Worm (Caenorhabditis elegans): ENCODE data around the gene tbx-2.

Gene tbx-2

ce11 chrIII:5169699-5170098 is 33.6 kb upstream of the tbx-2 start, which contains the start of gene ulp-1:
Gene ulp-1, minus strand, starts transcription at chrIII:5169799.
- no peak for TF ChIP-seq flt-1 (GFP tag; IDR thresholded peaks at IDR 0.05)
- no peak for TF ChIP-seq ref-1 (GFP tag; conservative IDR thresholded peaks at IDR 0.05)
- no peak for TF ChIP-seq ztf-23 (GFP tag; IDR thresholded peaks at IDR 0.05)
- no peak for TF ChIP-seq med-1 (GFP tag; optimal IDR thresholded peaks at IDR 0.05; ENCODE audit: insufficient read depth)
- no peak for TF ChIP-seq tab-1 (GFP tag; IDR thresholded peaks at IDR 0.05)
- TF ChIP-seq klf-2 (GFP tag; conservative IDR thresholded peaks at IDR 0.05): no peak
- no peak for TF ChIP-seq cog-1 (tag; optimal IDR thresholded peaks at IDR 0.05)
- TF ChIP-seq T22C8.4 (GFP tag; IDR thresholded peaks at IDR 0.05): no peak
- TF ChIP-seq ztf-29 (GFP tag; IDR thresholded peaks at IDR 0.05): no peak

ce11 chrIII:5165745-5166144 is 29.6 kb upstream of the tbx-2 start:
- TF ChIP-seq ztf-29 (GFP tag; IDR thresholded peaks at IDR 0.05): no peak
- TF ChIP-seq cog-1 (tag; optimal IDR thresholded peaks at IDR 0.05): no peak
- no peak for TF ChIP-seq klf-2 (GFP tag; conservative IDR thresholded peaks at IDR 0.05)
- no peak for TF ChIP-seq T22C8.4 (GFP tag; IDR thresholded peaks at IDR 0.05)
- TF ChIP-seq med-1 (GFP tag; optimal IDR thresholded peaks at IDR 0.05; ENCODE audit: insufficient read depth): no peak
- no peak for TF ChIP-seq tab-1 (GFP tag; IDR thresholded peaks at IDR 0.05)
- TF ChIP-seq ref-1 (GFP tag; conservative IDR thresholded peaks at IDR 0.05): no peak
- no peak for TF ChIP-seq flt-1 (GFP tag; IDR thresholded peaks at IDR 0.05)
- TF ChIP-seq ztf-23 (GFP tag; IDR thresholded peaks at IDR 0.05): no peak

DNA sequence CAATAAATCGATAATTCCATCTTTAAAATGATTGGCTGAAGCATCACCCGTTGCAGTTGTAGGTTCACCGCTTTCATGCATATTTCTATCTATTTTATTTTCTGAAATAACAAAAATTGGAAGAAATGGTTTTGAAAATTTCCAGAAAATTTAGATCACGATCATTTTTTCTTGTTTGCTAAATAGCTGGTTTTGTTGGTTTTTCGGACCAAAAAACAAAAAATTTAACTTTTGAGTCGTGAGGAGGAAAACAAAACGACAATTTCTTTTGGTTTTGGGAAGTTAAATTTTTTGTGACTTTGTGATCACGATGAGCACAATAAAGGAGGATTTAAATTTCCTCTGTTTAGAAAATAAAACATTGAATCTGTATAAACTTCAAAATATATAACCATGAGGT is 29.1 kb upstream of the tbx-2 start, which contains the start of gene T10F2.2:
TSS of gene T10F2.2 (minus strand) at position 101 of the 400 bp plus-strand sequence.
- TF ChIP-seq tab-1 (GFP tag; IDR thresholded peaks at IDR 0.05) (no peak), cog-1 (tag; optimal IDR thresholded peaks at IDR 0.05) (no peak), klf-2 (GFP tag; conservative IDR thresholded peaks at IDR 0.05) (no peak), ztf-29 (GFP tag; IDR thresholded peaks at IDR 0.05) (no peak), ztf-23 (GFP tag; IDR thresholded peaks at IDR 0.05) (no peak), T22C8.4 (GFP tag; IDR thresholded peaks at IDR 0.05) (no peak)

- TF ChIP-seq tab-1 (GFP tag; IDR thresholded peaks at IDR 0.05) (no peak), ref-1 (GFP tag; conservative IDR thresholded peaks at IDR 0.05) (no peak), cog-1 (tag; optimal IDR thresholded peaks at IDR 0.05) (no peak), flt-1 (GFP tag; IDR thresholded peaks at IDR 0.05) (no peak), T22C8.4 (GFP tag; IDR thresholded peaks at IDR 0.05) (no peak), ztf-29 (GFP tag; IDR thresholded peaks at IDR 0.05) (no peak), klf-2 (GFP tag; conservative IDR thresholded peaks at IDR 0.05) (no peak), med-1 (GFP tag; optimal IDR thresholded peaks at IDR 0.05; ENCODE audit: insufficient read depth) (no peak), ztf-23 (GFP tag; IDR thresholded peaks at IDR 0.05) (no peak)
Observed at ce11 chrIII:5162820-5163631, 26.9 kb upstream of the tbx-2 start, which contains the start of gene gars-1. Gene gars-1, minus strand, starts transcription at chrIII:5163627.

ce11 chrIII:5160803-5161202 is 24.7 kb upstream of the tbx-2 start:
- TF ChIP-seq cog-1 (tag; optimal IDR thresholded peaks at IDR 0.05) (no peak), T22C8.4 (GFP tag; IDR thresholded peaks at IDR 0.05) (no peak), tab-1 (GFP tag; IDR thresholded peaks at IDR 0.05) (no peak), ztf-23 (GFP tag; IDR thresholded peaks at IDR 0.05) (no peak), klf-2 (GFP tag; conservative IDR thresholded peaks at IDR 0.05) (no peak), ztf-29 (GFP tag; IDR thresholded peaks at IDR 0.05) (no peak), ref-1 (GFP tag; conservative IDR thresholded peaks at IDR 0.05) (no peak), flt-1 (GFP tag; IDR thresholded peaks at IDR 0.05) (no peak), med-1 (GFP tag; optimal IDR thresholded peaks at IDR 0.05; ENCODE audit: insufficient read depth) (no peak)

ce11 chrIII:5159505-5159904 is 23.4 kb upstream of the tbx-2 start, which contains the start of gene T10F2.5:
Gene T10F2.5, minus strand, starts transcription at chrIII:5159605.
- TF ChIP-seq ztf-29 (GFP tag; IDR thresholded peaks at IDR 0.05) (no peak), flt-1 (GFP tag; IDR thresholded peaks at IDR 0.05) (no peak), cog-1 (tag; optimal IDR thresholded peaks at IDR 0.05) (no peak), T22C8.4 (GFP tag; IDR thresholded peaks at IDR 0.05) (no peak), ref-1 (GFP tag; conservative IDR thresholded peaks at IDR 0.05) (no peak), tab-1 (GFP tag; IDR thresholded peaks at IDR 0.05) (no peak), med-1 (GFP tag; optimal IDR thresholded peaks at IDR 0.05; ENCODE audit: insufficient read depth) (no peak), klf-2 (GFP tag; conservative IDR thresholded peaks at IDR 0.05) (no peak), ztf-23 (GFP tag; IDR thresholded peaks at IDR 0.05) (no peak)

DNA sequence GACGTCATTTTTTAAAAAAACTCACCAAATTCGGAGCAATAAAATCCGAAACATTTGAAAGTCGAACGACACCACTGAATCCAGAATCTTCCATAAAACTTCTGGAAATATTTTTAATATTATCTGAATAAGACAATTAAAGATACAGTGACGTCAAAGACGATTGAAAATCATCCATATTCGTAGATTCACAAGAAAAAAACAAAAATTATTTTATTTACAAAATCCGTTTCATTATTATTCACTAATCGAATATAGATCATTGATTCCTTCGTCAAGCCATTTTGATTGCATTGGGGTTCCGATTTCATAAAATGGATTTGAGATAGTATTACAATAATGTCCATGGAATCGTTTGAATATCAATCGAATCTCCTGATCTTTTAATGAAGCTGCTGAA is 22.6 kb upstream of the tbx-2 start, which contains the start of gene oxy-4:
TSS of gene oxy-4 (minus strand) at position 101 of the 400 bp plus-strand sequence.
- TF ChIP-seq cog-1 (tag; optimal IDR thresholded peaks at IDR 0.05): no peak
- TF ChIP-seq T22C8.4 (GFP tag; IDR thresholded peaks at IDR 0.05): no peak
- TF ChIP-seq ztf-23 (GFP tag; IDR thresholded peaks at IDR 0.05): no peak
- no peak for TF ChIP-seq flt-1 (GFP tag; IDR thresholded peaks at IDR 0.05)
- TF ChIP-seq med-1 (GFP tag; optimal IDR thresholded peaks at IDR 0.05; ENCODE audit: insufficient read depth): no peak
- TF ChIP-seq ref-1 (GFP tag; conservative IDR thresholded peaks at IDR 0.05): no peak
- TF ChIP-seq klf-2 (GFP tag; conservative IDR thresholded peaks at IDR 0.05): no peak
- no peak for TF ChIP-seq ztf-29 (GFP tag; IDR thresholded peaks at IDR 0.05)
- no peak for TF ChIP-seq tab-1 (GFP tag; IDR thresholded peaks at IDR 0.05)

- TF ChIP-seq ztf-23 (GFP tag; IDR thresholded peaks at IDR 0.05): no peak
- TF ChIP-seq cog-1 (tag; optimal IDR thresholded peaks at IDR 0.05): no peak
- no peak for TF ChIP-seq flt-1 (GFP tag; IDR thresholded peaks at IDR 0.05)
- TF ChIP-seq ref-1 (GFP tag; conservative IDR thresholded peaks at IDR 0.05): no peak
- TF ChIP-seq klf-2 (GFP tag; conservative IDR thresholded peaks at IDR 0.05): no peak
- TF ChIP-seq T22C8.4 (GFP tag; IDR thresholded peaks at IDR 0.05): no peak
- TF ChIP-seq med-1 (GFP tag; optimal IDR thresholded peaks at IDR 0.05; ENCODE audit: insufficient read depth): no peak
- TF ChIP-seq tab-1 (GFP tag; IDR thresholded peaks at IDR 0.05): no peak
- no peak for TF ChIP-seq ztf-29 (GFP tag; IDR thresholded peaks at IDR 0.05)
Observed at ce11 chrIII:5155393-5155792, 19.3 kb upstream of the tbx-2 start.

DNA sequence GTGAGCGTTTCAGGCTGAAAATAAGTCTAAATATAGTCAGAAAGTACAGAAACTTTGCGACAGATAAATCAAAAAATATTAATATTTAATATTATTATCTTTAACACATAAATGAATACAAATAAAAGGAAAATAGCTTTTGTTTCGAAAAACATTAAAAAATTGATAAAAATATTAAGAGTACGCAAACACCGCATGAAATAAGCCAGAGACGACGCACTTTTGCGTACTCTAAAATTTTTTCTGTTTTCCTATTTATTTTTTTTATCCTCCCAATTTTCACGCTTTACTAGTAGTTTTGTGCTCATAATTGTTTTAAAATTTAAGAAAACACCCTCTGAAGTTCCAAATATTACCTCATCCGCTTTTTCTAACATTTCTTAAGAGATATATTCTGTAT is 17.0 kb upstream of the tbx-2 start, which contains the start of the genes rbm-42 and grwd-1:
TSS of gene rbm-42 (minus strand) at position 93 of the 400 bp plus-strand sequence.
TSS of gene grwd-1 (plus strand) at position 328 of the 400 bp plus-strand sequence.
- no peak for TF ChIP-seq tab-1 (GFP tag; IDR thresholded peaks at IDR 0.05)
- TF ChIP-seq cog-1 (tag; optimal IDR thresholded peaks at IDR 0.05): peak; percentile 2
- TF ChIP-seq ztf-23 (GFP tag; IDR thresholded peaks at IDR 0.05): peak; percentile 36; the same call in 1 of the 2 replicates

All from whole organism, midembryonic.